Worm (Caenorhabditis elegans): ENCODE results near the gene tor-1.

- no peak for TF ChIP-seq sea-1 (GFP tag; conservative IDR thresholded peaks at IDR 0.05)
- TF ChIP-seq hmg-4 (GFP tag; optimal IDR thresholded peaks at IDR 0.05) = no peak
- TF ChIP-seq tra-4 (tag; optimal IDR thresholded peaks at IDR 0.05) = no peak
- no peak for TF ChIP-seq ets-7 (tag; optimal IDR thresholded peaks at IDR 0.05)
- no peak for TF ChIP-seq hmbx-1 (tag; optimal IDR thresholded peaks at IDR 0.05)
- no peak for TF ChIP-seq scrt-1 (GFP tag; IDR thresholded peaks at IDR 0.05)
- no peak for TF ChIP-seq flt-1 (GFP tag; IDR thresholded peaks at IDR 0.05)
- TF ChIP-seq ama-1 (optimal IDR thresholded peaks at IDR 0.05) = no peak
- TF ChIP-seq tbx-37 (GFP tag; conservative IDR thresholded peaks at IDR 0.05) = no peak
These were observed 4.3 kb upstream of the tor-1 start for ce11 chrIV:13989875-13990274.

Data from whole organism, early embryonic.